Fruit fly (Drosophila melanogaster) whole organism, embryonic: ENCODE measurements around the gene mio.

Experiments
- Ada2b ChIP-seq: fragments of 200-800 bp; sonication (Bioruptor generic); IDR thresholded peaks from 2 replicates; pipeline ENCODE4 v1.3.6; 2022; ENCODE audit warnings: missing biosample characterization, missing genetic modification characterization
- B-H2 ChIP-seq: fragments of 200-800 bp; sonication (Bioruptor generic); optimal IDR thresholded peaks from 2 replicates; lab custom pipeline; 2018; ENCODE audit warnings: missing biosample characterization, mild to moderate bottlenecking, missing genetic modification characterization
- BEAF-32 ChIP-seq: fragments of 200-800 bp; sonication (Bioruptor generic); optimal IDR thresholded peaks from 3 replicates; lab custom pipeline; 2017; ENCODE audit warnings: missing biosample characterization, missing genetic modification characterization, mild to moderate bottlenecking, moderate library complexity, missing genetic modification reagents
- CG10543 ChIP-seq: fragments of 200-800 bp; sonication (Bioruptor generic); optimal IDR thresholded peaks from 3 replicates; lab custom pipeline; 2017; ENCODE audit warnings: missing biosample characterization, mild to moderate bottlenecking, missing genetic modification characterization, moderate library complexity
- CG11695 ChIP-seq: fragments of 200-800 bp; sonication (Bioruptor generic); IDR thresholded peaks from 3 replicates; pipeline ENCODE4 v1.3.6; 2022; ENCODE audit warnings: missing biosample characterization, missing genetic modification characterization
- CG12391 ChIP-seq: fragments of 200-800 bp; sonication (Bioruptor generic); optimal IDR thresholded peaks from 3 replicates; lab custom pipeline; 2018; ENCODE audit warnings: missing biosample characterization, mild to moderate bottlenecking, missing genetic modification characterization, moderate library complexity
- CG12769 ChIP-seq: fragments of 200-800 bp; sonication (Bioruptor generic); optimal IDR thresholded peaks from 2 replicates; lab custom pipeline; 2019; ENCODE audit warnings: missing biosample characterization, mild to moderate bottlenecking, missing genetic modification characterization, moderate library complexity
- CG12942 ChIP-seq: fragments of 200-800 bp; sonication (Bioruptor generic); optimal IDR thresholded peaks from 3 replicates; lab custom pipeline; 2016; ENCODE audit warnings: missing biosample characterization, missing genetic modification characterization
- CG13287 ChIP-seq: fragments of 200-800 bp; sonication (Bioruptor generic); IDR thresholded peaks from 2 replicates; pipeline ENCODE4 v1.3.6; 2022; ENCODE audit warnings: missing biosample characterization, missing genetic modification characterization; ENCODE audit not compliant: partially characterized antibody
- CG17186 ChIP-seq: fragments of 200-800 bp; sonication (Bioruptor generic); optimal IDR thresholded peaks from 3 replicates; lab custom pipeline; 2017; ENCODE audit warnings: missing biosample characterization, missing genetic modification reagents, missing genetic modification characterization
- CG1792 ChIP-seq: fragments of 200-800 bp; sonication (Bioruptor generic); optimal IDR thresholded peaks from 2 replicates; lab custom pipeline; 2016; ENCODE audit warnings: missing biosample characterization, missing genetic modification characterization
- CG32532 ChIP-seq: fragments of 200-800 bp; sonication (Bioruptor generic); IDR thresholded peaks from 2 replicates; pipeline ENCODE4 v1.3.6; 2022; ENCODE audit warnings: missing biosample characterization, missing genetic modification characterization
- CG32767 ChIP-seq: fragments of 200-800 bp; sonication (Bioruptor generic); IDR thresholded peaks from 2 replicates; pipeline ENCODE4 v1.3.6; 2022; ENCODE audit warnings: missing biosample characterization, missing genetic modification characterization
- CG6689 ChIP-seq: fragments of 200-800 bp; sonication (Bioruptor generic); IDR thresholded peaks from 2 replicates; pipeline ENCODE4 v1.3.6; 2022; ENCODE audit warnings: missing biosample characterization, missing genetic modification characterization
- CG8924 ChIP-seq: fragments of 200-800 bp; optimal IDR thresholded peaks from 3 replicates; lab custom pipeline; 2019; ENCODE audit warnings: missing biosample characterization, mild to moderate bottlenecking, missing genetic modification characterization, moderate library complexity
- Dek ChIP-seq: fragments of 200-800 bp; sonication (Bioruptor generic); optimal IDR thresholded peaks from 3 replicates; lab custom pipeline; 2019; ENCODE audit warnings: missing biosample characterization, mild to moderate bottlenecking, missing genetic modification characterization, moderate library complexity
- Dip3 ChIP-seq: fragments of 200-800 bp; sonication (Bioruptor generic); optimal IDR thresholded peaks from 3 replicates; lab custom pipeline; 2016; ENCODE audit warnings: missing biosample characterization, missing genetic modification characterization
- Dp ChIP-seq: fragments of 200-800 bp; sonication (Bioruptor generic); optimal IDR thresholded peaks from 2 replicates; lab custom pipeline; 2018; ENCODE audit warnings: missing biosample characterization, mild to moderate bottlenecking, missing genetic modification characterization, moderate library complexity
- ERR ChIP-seq: fragments of 200-800 bp; sonication (Bioruptor generic); optimal IDR thresholded peaks from 2 replicates; lab custom pipeline; 2016; ENCODE audit warnings: missing biosample characterization, missing genetic modification characterization
- Kr ChIP-seq: fragments of 200-800 bp; sonication (Bioruptor generic); optimal IDR thresholded peaks from 2 replicates; lab custom pipeline; 2017; ENCODE audit warnings: missing biosample characterization, mild to moderate bottlenecking, missing genetic modification characterization
- Med ChIP-seq: fragments of 200-800 bp; sonication (Bioruptor generic); peaks from one replicate; lab custom pipeline; 2016; ENCODE audit warnings: missing biosample characterization, missing genetic modification characterization, mild to moderate bottlenecking, inconsistent platforms, moderate library complexity
- Neu2 ChIP-seq: fragments of 200-800 bp; sonication (Bioruptor generic); optimal IDR thresholded peaks from 3 replicates; lab custom pipeline; 2016; ENCODE audit warnings: missing biosample characterization, missing genetic modification characterization, borderline replicate concordance
- Nf-YA ChIP-seq: fragments of 200-800 bp; sonication (Bioruptor generic); IDR thresholded peaks from 2 replicates; pipeline ENCODE4 v1.3.6; 2022; ENCODE audit warnings: missing biosample characterization, missing genetic modification characterization
- Nf-YC ChIP-seq: fragments of 200-800 bp; optimal IDR thresholded peaks from 3 replicates; lab custom pipeline; 2019; ENCODE audit warnings: missing biosample characterization, mild to moderate bottlenecking, missing genetic modification characterization, moderate library complexity
- Six4 ChIP-seq: fragments of 200-800 bp; sonication (Bioruptor generic); optimal IDR thresholded peaks from 2 replicates; lab custom pipeline; 2016; ENCODE audit warnings: missing biosample characterization, missing genetic modification characterization
- Usf ChIP-seq: fragments of 200-800 bp; sonication (Bioruptor generic); optimal IDR thresholded peaks from 2 replicates; lab custom pipeline; 2017; ENCODE audit warnings: missing genotype, missing biosample characterization, missing genetic modification characterization
- abd-A ChIP-seq: fragments of 200-800 bp; sonication (Bioruptor generic); optimal IDR thresholded peaks from 3 replicates; lab custom pipeline; 2019; ENCODE audit warnings: missing biosample characterization, mild to moderate bottlenecking, missing genetic modification characterization, moderate library complexity
- ato ChIP-seq: fragments of 200-800 bp; sonication (Bioruptor generic); IDR thresholded peaks from 2 replicates; pipeline ENCODE4 v1.3.6; 2022; ENCODE audit warnings: missing biosample characterization, missing genetic modification characterization; ENCODE audit not compliant: partially characterized antibody
- bcd ChIP-seq: fragments of 200-800 bp; sonication (Bioruptor generic); optimal IDR thresholded peaks from 2 replicates; lab custom pipeline; 2017; ENCODE audit warnings: missing biosample characterization, mild to moderate bottlenecking, missing genetic modification characterization
- btn ChIP-seq: fragments of 200-800 bp; sonication (Bioruptor generic); optimal IDR thresholded peaks from 2 replicates; lab custom pipeline; 2016; ENCODE audit warnings: missing biosample characterization, missing genetic modification characterization
- ci ChIP-seq: fragments of 200-800 bp; sonication (Bioruptor generic); IDR thresholded peaks from 3 replicates; pipeline ENCODE4 v1.3.6; 2022; ENCODE audit warnings: missing biosample characterization, missing genetic modification characterization
- dysf ChIP-seq: fragments of 200-800 bp; sonication (Bioruptor generic); IDR thresholded peaks from 3 replicates; pipeline ENCODE4 v1.3.6; 2022; ENCODE audit warnings: missing biosample characterization, missing genetic modification characterization
- fd102C ChIP-seq: fragments of 200-800 bp; sonication (Bioruptor generic); optimal IDR thresholded peaks from 2 replicates; lab custom pipeline; 2018; ENCODE audit warnings: missing biosample characterization, mild to moderate bottlenecking, missing genetic modification characterization, moderate library complexity
- ftz-f1 ChIP-seq: fragments of 200-800 bp; sonication (Bioruptor generic); optimal IDR thresholded peaks from 2 replicates; lab custom pipeline; 2016; ENCODE audit warnings: missing biosample characterization, missing genetic modification characterization
- fu2 ChIP-seq: fragments of 200-800 bp; sonication (Bioruptor generic); optimal IDR thresholded peaks from 2 replicates; lab custom pipeline; 2016; ENCODE audit warnings: missing biosample characterization, missing genetic modification characterization
- gro ChIP-seq: fragments of 200-800 bp; sonication (Bioruptor generic); optimal IDR thresholded peaks from 2 replicates; lab custom pipeline; 2016; ENCODE audit warnings: missing biosample characterization, missing genetic modification characterization
- insv ChIP-seq, 2 experiments: fragments of 200-800 bp; sonication (Bioruptor generic); optimal IDR thresholded peaks; 3 replicates each; lab custom pipeline; 2016 to 2018; ENCODE audit warnings: missing biosample characterization in 2 of 2, missing genetic modification characterization in 2 of 2
- lab ChIP-seq: fragments of 200-800 bp; sonication (Bioruptor generic); optimal IDR thresholded peaks from 3 replicates; lab custom pipeline; 2017; ENCODE audit warnings: missing biosample characterization, missing genetic modification characterization, mild to moderate bottlenecking, moderate library complexity, missing genetic modification reagents
- lov ChIP-seq, 2 experiments: fragments of 200-800 bp in 1 of 2; fragments of >200 bp in 1 of 2; sonication (Bioruptor generic) in 1 of 2; IDR thresholded peaks in 1 of 2; optimal IDR thresholded peaks in 1 of 2; 2 replicates in 1 of 2; 3 replicates in 1 of 2; pipeline versions ENCODE4 v1.3.6 to Lab custom; 2017 to 2022; ENCODE audit warnings: missing biosample characterization in 1 of 2, missing genetic modification characterization in 1 of 2
- p53 ChIP-seq: fragments of 200-800 bp; sonication (Bioruptor generic); optimal IDR thresholded peaks from 2 replicates; lab custom pipeline; 2016; ENCODE audit warnings: missing biosample characterization, missing genetic modification characterization
- sd ChIP-seq: fragments of 200-800 bp; sonication (Bioruptor generic); optimal IDR thresholded peaks from 3 replicates; lab custom pipeline; 2018; ENCODE audit warnings: missing biosample characterization, mild to moderate bottlenecking, missing genetic modification characterization, moderate library complexity
- sisA ChIP-seq: fragments of 200-800 bp; sonication (Bioruptor generic); IDR thresholded peaks from 2 replicates; pipeline ENCODE4 v1.3.6; 2022; ENCODE audit warnings: missing biosample characterization, missing genetic modification characterization
- slbo ChIP-seq: fragments of 200-800 bp; sonication (Bioruptor generic); IDR thresholded peaks from 2 replicates; pipeline ENCODE4 v1.3.6; 2022; ENCODE audit warnings: missing biosample characterization, missing genetic modification characterization
- tll ChIP-seq, 2 experiments: fragments of 200-800 bp in 1 of 2; fragments of >200 bp in 1 of 2; sonication (Bioruptor generic) in 1 of 2; optimal IDR thresholded peaks; 2 replicates each; lab custom pipeline; 2017 to 2019; ENCODE audit warnings: missing biosample characterization in 2 of 2, missing genetic modification characterization in 2 of 2, mild to moderate bottlenecking in 1 of 2, moderate library complexity in 1 of 2
- unc-4 ChIP-seq: fragments of 200-800 bp; sonication (Bioruptor generic); IDR thresholded peaks from 2 replicates; pipeline ENCODE4 v1.3.6; 2022; ENCODE audit warnings: missing biosample characterization, missing genetic modification characterization; ENCODE audit not compliant: partially characterized antibody
- vnd ChIP-seq: fragments of 200-800 bp; sonication (Bioruptor generic); IDR thresholded peaks from 3 replicates; pipeline ENCODE4 v1.3.6; 2022; ENCODE audit warnings: missing biosample characterization, missing genetic modification characterization; ENCODE audit not compliant: partially characterized antibody

Gene mio

DNA sequence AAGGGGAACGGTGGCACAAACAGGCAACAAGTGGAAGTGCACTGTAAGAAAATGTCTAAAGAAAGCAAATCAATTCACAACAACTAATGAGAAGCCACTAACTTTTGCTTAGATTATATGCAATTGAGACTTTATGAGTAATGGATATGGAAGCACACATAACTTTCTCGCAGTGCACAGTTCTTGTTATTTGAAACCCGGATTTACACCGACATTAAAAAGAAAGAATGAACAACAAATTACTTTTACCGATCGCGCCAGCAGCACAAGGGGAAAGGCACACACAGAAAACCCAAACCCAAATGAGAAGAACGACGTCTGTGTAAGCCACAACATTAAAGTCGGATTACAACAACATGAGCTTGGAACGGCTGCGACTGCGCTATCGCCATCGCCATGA lies 28.0 kb upstream of the mio start (continued):
- TF ChIP-seq Nf-YC (tag; lab: Kevin White, UChicago) (no peak), fu2 (GFP tag; lab: Kevin White, UChicago) (no peak), lab (GFP tag; lab: Kevin White, UChicago) (peak; percentile 19), Usf (peak; percentile 41), CG13287 (no peak), insv (GFP tag; optimal IDR thresholded peaks at IDR 0.05; lab: Kevin White, UChicago) (no peak), ato (GFP tag; lab: Robert Waterston, UW) (no peak), CG32767 (GFP tag; lab: Robert Waterston, UW) (no peak), fd102C (GFP tag; lab: Kevin White, UChicago) (no peak), CG12769 (no peak), BEAF-32 (no peak), Kr (GFP tag; lab: Kevin White, UChicago) (no peak), CG12942 (GFP tag; lab: Kevin White, UChicago) (peak; percentile 29), Ada2b (peak; percentile 14; the same call in 1 of the 2 replicates), vnd (GFP tag; lab: Robert Waterston, UW) (no peak), B-H2 (GFP tag; lab: Kevin White, UChicago) (no peak), Med (peak; percentile 92), ftz-f1 (GFP tag; lab: Kevin White, UChicago) (no peak), unc-4 (GFP tag; lab: Robert Waterston, UW) (no peak), Dek (tag; lab: Kevin White, UChicago) (no peak), ERR (GFP tag; lab: Kevin White, UChicago) (no peak), CG32532 (GFP tag; lab: Robert Waterston, UW) (no peak), Neu2 (GFP tag; lab: Kevin White, UChicago) (no peak), CG12391 (tag; lab: Kevin White, UChicago) (peak; percentile 77), bcd (GFP tag; lab: Kevin White, UChicago) (peak; percentile 46), lov (optimal IDR thresholded peaks at IDR 0.05; lab: Kevin White, UChicago) (no peak), lov (GFP tag; IDR thresholded peaks at IDR 0.05; lab: Robert Waterston, UW) (peak; percentile 23; the same call in 1 of the 3 replicates), slbo (GFP tag; lab: Robert Waterston, UW) (no peak), Dp (GFP tag; lab: Kevin White, UChicago) (no peak), tll (GFP tag; optimal IDR thresholded peaks at IDR 0.05; lab: Kevin White, UChicago) (no peak), CG11695 (GFP tag; lab: Robert Waterston, UW) (0 out of 3 replicates have a peak, but pooled peaks have one; percentile 45), sisA (peak; percentile 79), CG1792 (GFP tag; lab: Kevin White, UChicago) (no peak), CG17186 (GFP tag; lab: Kevin White, UChicago) (peak; percentile 13), CG6689 (GFP tag; lab: Robert Waterston, UW) (peak; percentile 78), Nf-YA (GFP tag; lab: Robert Waterston, UW) (0 out of 2 replicates have a peak, but pooled peaks have one; percentile 58)

- 0 out of 3 replicates have a peak, but pooled peaks have one; percentile 29 for TF ChIP-seq ci (GFP tag; lab: Robert Waterston, UW)
- no peak for TF ChIP-seq gro
Measured at dm6 chr2L:2190684-2191083, 26.4 kb upstream of the mio start.

dm6 chr2L:2191404-2191803 lies 25.7 kb upstream of the mio start:
- TF ChIP-seq CG32532 (GFP tag; lab: Robert Waterston, UW): no peak
- peak; percentile 63 for TF ChIP-seq sd (tag; lab: Kevin White, UChicago)
- TF ChIP-seq Dip3: no peak
- TF ChIP-seq CG10543 (GFP tag; lab: Kevin White, UChicago): peak; percentile 5
- TF ChIP-seq btn (GFP tag; lab: Kevin White, UChicago): no peak
- TF ChIP-seq CG8924 (tag; lab: Kevin White, UChicago): no peak
- TF ChIP-seq Six4: no peak
- TF ChIP-seq dysf (GFP tag; lab: Robert Waterston, UW): no peak
- peak; percentile 52 for TF ChIP-seq abd-A (tag; lab: Kevin White, UChicago)
- no peak for TF ChIP-seq p53 (GFP tag; lab: Kevin White, UChicago)
